Fruit fly (Drosophila melanogaster) whole organism, embryonic: ENCODE data around the gene CG16719.

ENCODE experiments used
- Atf-2 ChIP-seq: fragments of 200-800 bp; sonication (Bioruptor generic); optimal IDR thresholded peaks from 2 replicates; lab custom pipeline; 2016; ENCODE audit warnings: missing biosample characterization, missing genetic modification characterization
- CG10431 ChIP-seq: fragments of 200-800 bp; sonication (Bioruptor generic); optimal IDR thresholded peaks from 3 replicates; lab custom pipeline; 2018; ENCODE audit warnings: missing biosample characterization, mild to moderate bottlenecking, missing genetic modification characterization
- CG11093 ChIP-seq: fragments of 200-800 bp; sonication (Bioruptor generic); IDR thresholded peaks from 3 replicates; pipeline ENCODE4 v1.3.6; 2022; ENCODE audit warnings: missing biosample characterization, missing genetic modification characterization
- CG11398 ChIP-seq: fragments of 200-800 bp; sonication (Bioruptor generic); optimal IDR thresholded peaks from 2 replicates; lab custom pipeline; 2016; ENCODE audit warnings: missing biosample characterization, missing genetic modification characterization
- CG11456 ChIP-seq: fragments of 200-800 bp; sonication (Bioruptor generic); IDR thresholded peaks from 3 replicates; pipeline ENCODE4 v1.3.6; 2022; ENCODE audit warnings: missing biosample characterization, missing genetic modification characterization
- CG14667 ChIP-seq: fragments of 200-800 bp; sonication (Bioruptor generic); IDR thresholded peaks from 2 replicates; pipeline ENCODE4 v1.3.6; 2022; ENCODE audit warnings: missing biosample characterization, missing genetic modification characterization
- CG1603 ChIP-seq: fragments of 200-800 bp; sonication (Bioruptor generic); optimal IDR thresholded peaks from 2 replicates; lab custom pipeline; 2019; ENCODE audit warnings: missing biosample characterization, mild to moderate bottlenecking, missing genetic modification characterization, moderate library complexity
- CG16813 ChIP-seq: fragments of 200-800 bp; sonication (Bioruptor generic); IDR thresholded peaks from 3 replicates; pipeline ENCODE4 v1.3.6; 2022; ENCODE audit warnings: missing biosample characterization, missing genetic modification characterization; ENCODE audit not compliant: partially characterized antibody
- CG2129 ChIP-seq: fragments of 200-800 bp; sonication (Bioruptor generic); IDR thresholded peaks from 2 replicates; pipeline ENCODE4 v1.3.6; 2022; ENCODE audit warnings: missing biosample characterization, missing genetic modification characterization; ENCODE audit not compliant: partially characterized antibody
- CG2678 ChIP-seq: fragments of 200-800 bp; sonication (Bioruptor generic); optimal IDR thresholded peaks from 3 replicates; lab custom pipeline; 2019; ENCODE audit warnings: missing biosample characterization, mild to moderate bottlenecking, missing genetic modification characterization, moderate library complexity
- CG30403 ChIP-seq: fragments of 200-800 bp; sonication (Bioruptor generic); optimal IDR thresholded peaks from 3 replicates; lab custom pipeline; 2016; ENCODE audit warnings: missing biosample characterization, missing genetic modification characterization
- CG30431 ChIP-seq: fragments of 200-800 bp; sonication (Bioruptor generic); optimal IDR thresholded peaks from 2 replicates; lab custom pipeline; 2017; ENCODE audit warnings: missing biosample characterization, missing genetic modification characterization
- CG32532 ChIP-seq: fragments of 200-800 bp; sonication (Bioruptor generic); IDR thresholded peaks from 2 replicates; pipeline ENCODE4 v1.3.6; 2022; ENCODE audit warnings: missing biosample characterization, missing genetic modification characterization
- CG3281 ChIP-seq: fragments of 200-800 bp; sonication (Bioruptor generic); optimal IDR thresholded peaks from 3 replicates; lab custom pipeline; 2017; ENCODE audit warnings: missing biosample characterization, mild to moderate bottlenecking, missing genetic modification characterization
- CG33557 ChIP-seq: fragments of 200-800 bp; sonication (Bioruptor generic); optimal IDR thresholded peaks from 2 replicates; lab custom pipeline; 2019; ENCODE audit warnings: missing biosample characterization, mild to moderate bottlenecking, missing genetic modification characterization, moderate library complexity
- CG3407 ChIP-seq: fragments of 200-800 bp; sonication (Bioruptor generic); optimal IDR thresholded peaks from 2 replicates; lab custom pipeline; 2018; ENCODE audit warnings: missing biosample characterization, mild to moderate bottlenecking, missing genetic modification characterization
- CG3726 ChIP-seq: fragments of 200-800 bp; sonication (Bioruptor generic); IDR thresholded peaks from 3 replicates; pipeline ENCODE4, ENCODE4 v1.3.6; 2022; ENCODE audit warnings: missing biosample characterization, missing genetic modification characterization
- CG5953 ChIP-seq: fragments of 200-800 bp; sonication (Bioruptor generic); IDR thresholded peaks from 2 replicates; pipeline ENCODE4 v1.3.6; 2022; ENCODE audit warnings: missing biosample characterization, missing genetic modification characterization
- CG7271 ChIP-seq: fragments of 200-800 bp; sonication (Bioruptor generic); optimal IDR thresholded peaks from 2 replicates; lab custom pipeline; 2018; ENCODE audit warnings: missing biosample characterization, mild to moderate bottlenecking, missing genetic modification characterization, moderate library complexity
- CG7372 ChIP-seq: fragments of 200-800 bp; sonication (Bioruptor generic); IDR thresholded peaks from 2 replicates; pipeline ENCODE4 v1.3.6; 2022; ENCODE audit warnings: missing biosample characterization, missing genetic modification characterization
- CG7928 ChIP-seq: fragments of 200-800 bp; sonication (Bioruptor generic); optimal IDR thresholded peaks from 2 replicates; lab custom pipeline; 2017; ENCODE audit warnings: missing biosample characterization, mild to moderate bottlenecking, missing genetic modification characterization
- CG8290 ChIP-seq, 3 experiments: fragments of 200-800 bp; sonication (Bioruptor generic); optimal IDR thresholded peaks; 2 replicates each; lab custom pipeline; 2016 to 2019; ENCODE audit warnings: missing biosample characterization in 3 of 3, missing genetic modification characterization in 3 of 3, mild to moderate bottlenecking in 2 of 3, moderate library complexity in 1 of 3
- Dll ChIP-seq: fragments of 200-800 bp; sonication (Bioruptor generic); IDR thresholded peaks from 4 replicates; pipeline ENCODE4 v1.3.6; 2022; ENCODE audit warnings: missing biosample characterization, missing genetic modification characterization; ENCODE audit not compliant: partially characterized antibody
- E2f1 ChIP-seq: fragments of 200-800 bp; sonication (Bioruptor generic); IDR thresholded peaks from 2 replicates; pipeline ENCODE4 v1.3.6; 2022; ENCODE audit warnings: missing biosample characterization, missing genetic modification characterization
- Fer1 ChIP-seq: fragments of 200-800 bp; sonication (Bioruptor generic); optimal IDR thresholded peaks from 2 replicates; lab custom pipeline; 2017; ENCODE audit warnings: missing biosample characterization, mild to moderate bottlenecking, missing genetic modification characterization
- Hr39 ChIP-seq: fragments of >200 bp; optimal IDR thresholded peaks from 2 replicates; lab custom pipeline; 2017
- MTF-1 ChIP-seq: fragments of 200-800 bp; sonication (Bioruptor generic); optimal IDR thresholded peaks from 2 replicates; lab custom pipeline; 2018; ENCODE audit warnings: missing biosample characterization, mild to moderate bottlenecking, missing genetic modification characterization, borderline replicate concordance
- Med ChIP-seq: fragments of 200-800 bp; sonication (Bioruptor generic); peaks from one replicate; lab custom pipeline; 2016; ENCODE audit warnings: missing biosample characterization, missing genetic modification characterization, mild to moderate bottlenecking, inconsistent platforms, moderate library complexity
- Scr ChIP-seq: fragments of 200-800 bp; sonication (Bioruptor generic); IDR thresholded peaks from 2 replicates; pipeline ENCODE4 v1.3.6; 2022; ENCODE audit warnings: missing biosample characterization, missing genetic modification characterization; ENCODE audit not compliant: partially characterized antibody
- Six4 ChIP-seq: fragments of 200-800 bp; sonication (Bioruptor generic); optimal IDR thresholded peaks from 2 replicates; lab custom pipeline; 2016; ENCODE audit warnings: missing biosample characterization, missing genetic modification characterization
- Sry-β ChIP-seq: fragments of 200-800 bp; sonication (Bioruptor generic); optimal IDR thresholded peaks from 2 replicates; lab custom pipeline; 2018; ENCODE audit warnings: missing biosample characterization, mild to moderate bottlenecking, missing genetic modification characterization, moderate library complexity
- Usf ChIP-seq: fragments of 200-800 bp; sonication (Bioruptor generic); optimal IDR thresholded peaks from 2 replicates; lab custom pipeline; 2017; ENCODE audit warnings: missing genotype, missing biosample characterization, missing genetic modification characterization
- cato ChIP-seq: fragments of 200-800 bp; sonication (Bioruptor generic); optimal IDR thresholded peaks from 2 replicates; lab custom pipeline; 2016; ENCODE audit warnings: missing biosample characterization, missing genetic modification characterization, borderline replicate concordance
- crc ChIP-seq: fragments of 200-800 bp; sonication (Bioruptor generic); optimal IDR thresholded peaks from 2 replicates; lab custom pipeline; 2016; ENCODE audit warnings: missing biosample characterization, missing genetic modification characterization
- eve ChIP-seq, 2 experiments: fragments of >200 bp; optimal IDR thresholded peaks; 2 replicates each; lab custom pipeline; 2017; ENCODE audit warnings: missing biosample characterization in 2 of 2, missing genetic modification characterization in 2 of 2
- ewg ChIP-seq: fragments of 200-800 bp; sonication (Bioruptor generic); optimal IDR thresholded peaks from 3 replicates; lab custom pipeline; 2017; ENCODE audit warnings: mild to moderate bottlenecking, missing biosample characterization, missing genetic modification reagents, missing genetic modification characterization
- fru ChIP-seq: fragments of >200 bp; optimal IDR thresholded peaks from 2 replicates; lab custom pipeline; 2017
- gem ChIP-seq: fragments of 200-800 bp; sonication (Bioruptor generic); optimal IDR thresholded peaks from 2 replicates; lab custom pipeline; 2019; ENCODE audit warnings: missing biosample characterization, mild to moderate bottlenecking, missing genetic modification characterization, moderate library complexity
- h ChIP-seq: fragments of >200 bp; optimal IDR thresholded peaks from 2 replicates; lab custom pipeline; 2017
- kay ChIP-seq: fragments of 200-800 bp; sonication (Bioruptor generic); optimal IDR thresholded peaks from 2 replicates; lab custom pipeline; 2016; ENCODE audit warnings: missing biosample characterization, missing genetic modification characterization
- lola ChIP-seq, 3 experiments: fragments of >200 bp in 2 of 3; fragments of 200-800 bp in 1 of 3; sonication (Bioruptor generic) in 1 of 3; optimal IDR thresholded peaks; 2 replicates each; lab custom pipeline; 2017 to 2019; ENCODE audit warnings: missing biosample characterization in 3 of 3, missing genetic modification characterization in 3 of 3, mild to moderate bottlenecking in 1 of 3, moderate library complexity in 1 of 3
- pan ChIP-seq, 4 experiments: fragments of >200 bp in 3 of 4; fragments of 200-800 bp in 1 of 4; sonication (Bioruptor generic) in 1 of 4; optimal IDR thresholded peaks in 3 of 4; IDR thresholded peaks in 1 of 4; 2 replicates each; pipeline versions ENCODE4 v1.3.6 to Lab custom; 2017 to 2022; ENCODE audit warnings: missing biosample characterization in 2 of 4, missing genetic modification characterization in 2 of 4, mixed read lengths in 1 of 4
- ro ChIP-seq: fragments of 200-800 bp; sonication (Bioruptor generic); IDR thresholded peaks from 2 replicates; pipeline ENCODE4 v1.3.6; 2022; ENCODE audit warnings: missing biosample characterization, missing genetic modification characterization
- sc ChIP-seq, 3 experiments: fragments of >200 bp in 2 of 3; fragments of 200-800 bp in 1 of 3; sonication (Bioruptor generic) in 1 of 3; optimal IDR thresholded peaks; 2 replicates in 2 of 3; 3 replicates in 1 of 3; lab custom pipeline; 2017; ENCODE audit warnings: mild to moderate bottlenecking in 1 of 3, missing biosample characterization in 1 of 3, missing genetic modification characterization in 1 of 3, missing genetic modification reagents in 1 of 3
- scrt ChIP-seq: fragments of 200-800 bp; sonication (Bioruptor generic); optimal IDR thresholded peaks from 2 replicates; lab custom pipeline; 2018; ENCODE audit warnings: missing biosample characterization, mild to moderate bottlenecking, missing genetic modification characterization, moderate library complexity
- sens ChIP-seq: fragments of 200-800 bp; sonication (Bioruptor generic); peaks from one replicate; lab custom pipeline; 2016; ENCODE audit warnings: missing biosample characterization, missing genetic modification characterization
- tap ChIP-seq: fragments of 200-800 bp; optimal IDR thresholded peaks from 3 replicates; lab custom pipeline; 2019; ENCODE audit warnings: missing biosample characterization, mild to moderate bottlenecking, missing genetic modification characterization, moderate library complexity
- tio ChIP-seq: fragments of 200-800 bp; sonication (Bioruptor generic); optimal IDR thresholded peaks from 2 replicates; lab custom pipeline; 2017; ENCODE audit warnings: missing biosample characterization, missing genetic modification characterization, inconsistent platforms
- vfl ChIP-seq: fragments of 200-800 bp; sonication (Bioruptor generic); optimal IDR thresholded peaks from 2 replicates; lab custom pipeline; 2016; ENCODE audit warnings: missing biosample characterization, missing genetic modification characterization
- zen2 ChIP-seq: fragments of 200-800 bp; sonication (Bioruptor generic); IDR thresholded peaks from 3 replicates; pipeline ENCODE4 v1.3.6; 2022; ENCODE audit warnings: missing biosample characterization, missing genetic modification characterization; ENCODE audit not compliant: partially characterized antibody

The CG16719 gene

dm6 chr3L:9678007-9678497 lies 6.9 kb upstream of the CG16719 start (continued):
- peak; percentile 19 for TF ChIP-seq tio
- peak in 1 of 2 experiments; percentile 54 for TF ChIP-seq eve (GFP tag; optimal IDR thresholded peaks at IDR 0.05; lab: Kevin White, UChicago)
- TF ChIP-seq Dll (GFP tag; lab: Robert Waterston, UW): 0 out of 4 replicates have a peak, but pooled peaks have one; percentile 10
- no peak for TF ChIP-seq cato (GFP tag; lab: Kevin White, UChicago)
- TF ChIP-seq CG3407: peak; percentile 0
- peak; percentile 86 for TF ChIP-seq sens (GFP tag; lab: Kevin White, UChicago)
- TF ChIP-seq Six4 (GFP tag; lab: Kevin White, UChicago): no peak
- no peak for TF ChIP-seq CG7928 (GFP tag; lab: Kevin White, UChicago)
- no peak for TF ChIP-seq crc (GFP tag; lab: Kevin White, UChicago)
- no peak for TF ChIP-seq Usf (GFP tag; lab: Kevin White, UChicago)
- no peak for TF ChIP-seq Hr39 (lab: Kevin White, UChicago)
- TF ChIP-seq CG7372 (GFP tag; lab: Robert Waterston, UW): no peak
- no peak for TF ChIP-seq CG2129
- no peak for TF ChIP-seq fru
- no peak for TF ChIP-seq h (lab: Kevin White, UChicago)
- TF ChIP-seq CG3726 (GFP tag; lab: Robert Waterston, UW): no peak
- TF ChIP-seq CG30431 (GFP tag; lab: Kevin White, UChicago): no peak
- TF ChIP-seq zen2 (GFP tag; lab: Robert Waterston, UW): no peak
- peak; percentile 22 for TF ChIP-seq CG33557 (GFP tag; lab: Kevin White, UChicago)
- TF ChIP-seq sc (optimal IDR thresholded peaks at IDR 0.05; lab: Kevin White, UChicago): no peak
- peak; percentile 23 for TF ChIP-seq sc (GFP tag; optimal IDR thresholded peaks at IDR 0.05; lab: Kevin White, UChicago)
- TF ChIP-seq kay (GFP tag; lab: Kevin White, UChicago): peak; percentile 88
- TF ChIP-seq lola (GFP tag; optimal IDR thresholded peaks at IDR 0.05; lab: Kevin White, UChicago): peak in 1 of 3 experiments; percentile 24
- no peak for TF ChIP-seq scrt (GFP tag; lab: Kevin White, UChicago)
- TF ChIP-seq Med (GFP tag; lab: Kevin White, UChicago): peak; percentile 63
- TF ChIP-seq pan (optimal IDR thresholded peaks at IDR 0.05; lab: Kevin White, UChicago): no peak
- no peak for TF ChIP-seq pan (GFP tag; optimal IDR thresholded peaks at IDR 0.05 in 1 of 2, IDR thresholded peaks at IDR 0.05 in 1 of 2)
- no peak for TF ChIP-seq ro
- TF ChIP-seq CG5953 (GFP tag; lab: Robert Waterston, UW): no peak
- TF ChIP-seq vfl: no peak
- no peak for TF ChIP-seq CG14667
- no peak for TF ChIP-seq Scr (GFP tag; lab: Robert Waterston, UW)
- TF ChIP-seq E2f1: no peak
- peak; percentile 2 for TF ChIP-seq tap (tag; lab: Kevin White, UChicago)
- no peak for TF ChIP-seq CG11093
- TF ChIP-seq CG11398 (GFP tag; lab: Kevin White, UChicago): no peak
- TF ChIP-seq Atf-2: no peak
- no peak for TF ChIP-seq CG32532 (GFP tag; lab: Robert Waterston, UW)
- no peak for TF ChIP-seq MTF-1 (GFP tag; lab: Kevin White, UChicago)
- no peak for TF ChIP-seq CG3281 (GFP tag; lab: Kevin White, UChicago)
- no peak for TF ChIP-seq CG16813
- TF ChIP-seq Fer1 (GFP tag; lab: Kevin White, UChicago): no peak
- TF ChIP-seq CG10431 (GFP tag; lab: Kevin White, UChicago): no peak
- TF ChIP-seq Sry-β (GFP tag; lab: Kevin White, UChicago): no peak
- TF ChIP-seq ewg (GFP tag; lab: Kevin White, UChicago): no peak
- no peak for TF ChIP-seq CG7271
- no peak for TF ChIP-seq CG30403
- no peak for TF ChIP-seq CG11456 (GFP tag; lab: Robert Waterston, UW)
- TF ChIP-seq gem (tag; lab: Kevin White, UChicago): peak; percentile 18
- peak; percentile 36 for TF ChIP-seq CG1603 (tag; lab: Kevin White, UChicago)
- no peak for TF ChIP-seq CG2678 (tag; lab: Kevin White, UChicago)
- no peak for TF ChIP-seq CG8290 (GFP tag; optimal IDR thresholded peaks at IDR 0.05; lab: Kevin White, UChicago)
- no peak for TF ChIP-seq CG8290 (tag; optimal IDR thresholded peaks at IDR 0.05; lab: Kevin White, UChicago)
